Fruit fly (Drosophila melanogaster): Measurements from ENCODE around the gene sty.

The sty gene

dm6 chr3L:3382489-3382879, 42.3 kb downstream of the sty start (continued):
- TF ChIP-seq eyg (GFP tag; optimal IDR thresholded peaks at IDR 0.05) = peak; percentile 65
- peak; percentile 33 for TF ChIP-seq CG14965 (GFP tag; optimal IDR thresholded peaks at IDR 0.05; ENCODE audit: borderline replicate concordance)
- peak; percentile 89; the same call in 2 of the 4 replicates for TF ChIP-seq chinmo (GFP tag; IDR thresholded peaks at IDR 0.05; ENCODE audit: partially characterized antibody)
- peak; percentile 80 for TF ChIP-seq CG3847 (GFP tag; IDR thresholded peaks at IDR 0.05)
- peak; percentile 79 for TF ChIP-seq CG14050 (GFP tag; IDR thresholded peaks at IDR 0.05)
- peak; percentile 69 for TF ChIP-seq CG9437 (GFP tag; optimal IDR thresholded peaks at IDR 0.05)
- peak; percentile 51 for TF ChIP-seq CG7786 (GFP tag; optimal IDR thresholded peaks at IDR 0.05)
- no peak for TF ChIP-seq MESR4 (GFP tag; optimal IDR thresholded peaks at IDR 0.05)
- peak; percentile 88 for TF ChIP-seq dysf (GFP tag; IDR thresholded peaks at IDR 0.05)
- TF ChIP-seq tin (GFP tag; optimal IDR thresholded peaks at IDR 0.05) = peak; percentile 82
- peak; percentile 87 for TF ChIP-seq CG7556 (GFP tag; optimal IDR thresholded peaks at IDR 0.05)
- TF ChIP-seq CG18599 (GFP tag; optimal IDR thresholded peaks at IDR 0.05) = peak; percentile 87
- peak; percentile 91 for TF ChIP-seq unpg (GFP tag; optimal IDR thresholded peaks at IDR 0.05)
- TF ChIP-seq CG15073 (GFP tag; optimal IDR thresholded peaks at IDR 0.05) = peak; percentile 30
- TF ChIP-seq CG5953 (GFP tag; IDR thresholded peaks at IDR 0.05) = peak; percentile 38; the same call in 1 of the 2 replicates
- no peak for TF ChIP-seq ftz-f1 (GFP tag; optimal IDR thresholded peaks at IDR 0.05)
- TF ChIP-seq CG9932 (GFP tag; IDR thresholded peaks at IDR 0.05) = peak; percentile 90
- peak; percentile 78 for TF ChIP-seq Bteb2 (GFP tag; optimal IDR thresholded peaks at IDR 0.05)
- TF ChIP-seq CG10431 (GFP tag; optimal IDR thresholded peaks at IDR 0.05) = peak; percentile 17
- no peak for TF ChIP-seq CG14860 (GFP tag; IDR thresholded peaks at IDR 0.05; ENCODE audit: partially characterized antibody)
- TF ChIP-seq inv (GFP tag; IDR thresholded peaks at IDR 0.05; ENCODE audit: partially characterized antibody) = no peak
- no peak for TF ChIP-seq eve (GFP tag; optimal IDR thresholded peaks at IDR 0.05)
- peak; percentile 69 for TF ChIP-seq CG3065 (GFP tag; optimal IDR thresholded peaks at IDR 0.05)
- TF ChIP-seq zfh2 (GFP tag; optimal IDR thresholded peaks at IDR 0.05) = peak; percentile 79
- peak; percentile 97 for TF ChIP-seq Med (GFP tag)
- no peak for TF ChIP-seq yki (optimal IDR thresholded peaks at IDR 0.05)
- TF ChIP-seq D19A (tag; optimal IDR thresholded peaks at IDR 0.05) = peak; percentile 84
- no peak for TF ChIP-seq h (optimal IDR thresholded peaks at IDR 0.05)
- peak; percentile 74 for TF ChIP-seq nerfin-1 (tag; optimal IDR thresholded peaks at IDR 0.05)
- peak; percentile 79 for TF ChIP-seq CG4404 (GFP tag; IDR thresholded peaks at IDR 0.05)
- peak; percentile 75 for TF ChIP-seq Usf (GFP tag; optimal IDR thresholded peaks at IDR 0.05)
- peak; percentile 59 for TF ChIP-seq CG9215 (GFP tag; IDR thresholded peaks at IDR 0.05)
- TF ChIP-seq CG16863 (GFP tag; optimal IDR thresholded peaks at IDR 0.05) = peak; percentile 73
- peak; percentile 84 for TF ChIP-seq fd3F (GFP tag; optimal IDR thresholded peaks at IDR 0.05)
- no peak for TF ChIP-seq ash1 (GFP tag; optimal IDR thresholded peaks at IDR 0.05)
- TF ChIP-seq usp (GFP tag; optimal IDR thresholded peaks at IDR 0.05) = no peak
- peak; percentile 20 to 90 for TF ChIP-seq bsh (GFP tag; optimal IDR thresholded peaks at IDR 0.05)
- TF ChIP-seq Elba2 (GFP tag; optimal IDR thresholded peaks at IDR 0.05) = peak; percentile 2
- TF ChIP-seq HLH3B (GFP tag; IDR thresholded peaks at IDR 0.05) = peak; percentile 82
- TF ChIP-seq grau (tag; optimal IDR thresholded peaks at IDR 0.05) = peak; percentile 88
- peak; percentile 57 for TF ChIP-seq CG11696 (GFP tag; IDR thresholded peaks at IDR 0.05)
- peak; percentile 76 for TF ChIP-seq Dad (GFP tag; optimal IDR thresholded peaks at IDR 0.05)
- peak; percentile 77 for TF ChIP-seq danr (GFP tag; IDR thresholded peaks at IDR 0.05)
- peak; percentile 62 for TF ChIP-seq Nf-YC (tag; optimal IDR thresholded peaks at IDR 0.05)
- peak; percentile 87 for TF ChIP-seq CG17359 (tag; optimal IDR thresholded peaks at IDR 0.05)
- TF ChIP-seq tio (GFP tag; optimal IDR thresholded peaks at IDR 0.05) = peak; percentile 74
- peak; percentile 68; the same call in 2 of the 3 replicates for TF ChIP-seq Mrtf (GFP tag; IDR thresholded peaks at IDR 0.05)
- TF ChIP-seq CG17361 (GFP tag; IDR thresholded peaks at IDR 0.05) = peak; percentile 81
- TF ChIP-seq otp (GFP tag; IDR thresholded peaks at IDR 0.05) = peak; percentile 87
- peak; percentile 86 for TF ChIP-seq CG34422 (GFP tag; IDR thresholded peaks at IDR 0.05)
- peak; percentile 84 for TF ChIP-seq fd96Cb (tag; optimal IDR thresholded peaks at IDR 0.05)
- TF ChIP-seq CG30431 (GFP tag; optimal IDR thresholded peaks at IDR 0.05) = peak; percentile 61
